Fruit fly (Drosophila melanogaster) whole organism, embryonic: ENCODE measurements around the gene VGlut.
A peak's percentile ranks its signal among the peaks of the same experiment; 100 is the strongest.

Experiments
- Atf6 ChIP-seq: fragments of 200-800 bp; sonication (Bioruptor generic); IDR thresholded peaks from 2 replicates; pipeline ENCODE4 v1.3.6; 2022; ENCODE audit warnings: missing biosample characterization, missing genetic modification characterization
- B-H1 ChIP-seq: fragments of 200-800 bp; sonication (Bioruptor generic); IDR thresholded peaks from 3 replicates; pipeline ENCODE4 v1.3.6; 2022; ENCODE audit warnings: missing biosample characterization, missing genetic modification characterization
- BEAF-32 ChIP-seq: fragments of 200-800 bp; sonication (Bioruptor generic); optimal IDR thresholded peaks from 3 replicates; lab custom pipeline; 2017; ENCODE audit warnings: missing biosample characterization, missing genetic modification characterization, mild to moderate bottlenecking, moderate library complexity, missing genetic modification reagents
- Bteb2 ChIP-seq: fragments of 200-800 bp; sonication (Bioruptor generic); optimal IDR thresholded peaks from 2 replicates; lab custom pipeline; 2016; ENCODE audit warnings: missing biosample characterization, missing genetic modification characterization
- CG10654 ChIP-seq: fragments of 200-800 bp; sonication (Bioruptor generic); optimal IDR thresholded peaks from 2 replicates; lab custom pipeline; 2016; ENCODE audit warnings: missing biosample characterization, missing genetic modification characterization
- CG11504 ChIP-seq: fragments of 200-800 bp; sonication (Bioruptor generic); optimal IDR thresholded peaks from 3 replicates; lab custom pipeline; 2019; ENCODE audit warnings: missing biosample characterization, mild to moderate bottlenecking, missing genetic modification characterization, moderate library complexity
- CG11723 ChIP-seq: fragments of 200-800 bp; sonication (Bioruptor generic); optimal IDR thresholded peaks from 2 replicates; lab custom pipeline; 2017; ENCODE audit warnings: missing biosample characterization, mild to moderate bottlenecking, missing genetic modification characterization
- CG13424 ChIP-seq: fragments of 200-800 bp; sonication (Bioruptor generic); optimal IDR thresholded peaks from 2 replicates; lab custom pipeline; 2019; ENCODE audit warnings: missing biosample characterization, mild to moderate bottlenecking, missing genetic modification characterization, moderate library complexity
- CG13894 ChIP-seq: fragments of 200-800 bp; sonication (Bioruptor generic); optimal IDR thresholded peaks from 3 replicates; lab custom pipeline; 2018; ENCODE audit warnings: missing biosample characterization, mild to moderate bottlenecking, missing genetic modification characterization, moderate library complexity
- CG17829 ChIP-seq: fragments of 200-800 bp; optimal IDR thresholded peaks from 2 replicates; lab custom pipeline; 2019; ENCODE audit warnings: missing biosample characterization, mild to moderate bottlenecking, missing genetic modification characterization, moderate library complexity
- CG2199 ChIP-seq: fragments of 200-800 bp; sonication (Bioruptor generic); IDR thresholded peaks from 3 replicates; pipeline ENCODE4 v1.3.6; 2022; ENCODE audit warnings: missing biosample characterization, missing genetic modification characterization
- CG2712 ChIP-seq: fragments of 200-800 bp; optimal IDR thresholded peaks from 3 replicates; lab custom pipeline; 2019; ENCODE audit warnings: missing biosample characterization, mild to moderate bottlenecking, missing genetic modification characterization, moderate library complexity
- CG33213 ChIP-seq: fragments of 200-800 bp; sonication (Bioruptor generic); optimal IDR thresholded peaks from 3 replicates; lab custom pipeline; 2016; ENCODE audit warnings: missing biosample characterization, missing genetic modification characterization
- CG6683 ChIP-seq: fragments of 200-800 bp; sonication (Bioruptor generic); optimal IDR thresholded peaks from 2 replicates; lab custom pipeline; 2017; ENCODE audit warnings: missing biosample characterization, mild to moderate bottlenecking, missing genetic modification characterization, missing genetic modification reagents
- CG7839 ChIP-seq: fragments of 200-800 bp; sonication (Bioruptor generic); optimal IDR thresholded peaks from 3 replicates; lab custom pipeline; 2018; ENCODE audit warnings: missing biosample characterization, mild to moderate bottlenecking, missing genetic modification characterization, moderate library complexity
- CG7987 ChIP-seq: fragments of 200-800 bp; sonication (Bioruptor generic); optimal IDR thresholded peaks from 2 replicates; lab custom pipeline; 2018; ENCODE audit warnings: missing biosample characterization, mild to moderate bottlenecking, missing genetic modification characterization, moderate library complexity
- CG8281 ChIP-seq: fragments of 200-800 bp; sonication (Bioruptor generic); optimal IDR thresholded peaks from 2 replicates; lab custom pipeline; 2018; ENCODE audit warnings: missing biosample characterization, mild to moderate bottlenecking, missing genetic modification characterization, moderate library complexity
- CG8765 ChIP-seq: fragments of 200-800 bp; sonication (Bioruptor generic); IDR thresholded peaks from 2 replicates; pipeline ENCODE4 v1.3.6; 2022; ENCODE audit warnings: missing biosample characterization, missing genetic modification characterization
- CG9876 ChIP-seq: fragments of 200-800 bp; sonication (Bioruptor generic); optimal IDR thresholded peaks from 2 replicates; lab custom pipeline; 2016; ENCODE audit warnings: missing biosample characterization, missing genetic modification characterization
- CkIIα-i1 ChIP-seq: fragments of 200-800 bp; sonication (Bioruptor generic); IDR thresholded peaks from 2 replicates; pipeline ENCODE4 v1.3.6; 2022; ENCODE audit warnings: missing biosample characterization, missing genetic modification characterization
- Doc2 ChIP-seq: fragments of 200-800 bp; sonication (Bioruptor generic); IDR thresholded peaks from 2 replicates; pipeline ENCODE4 v1.3.6; 2022; ENCODE audit warnings: missing biosample characterization, missing genetic modification characterization
- Fer2 ChIP-seq: fragments of 200-800 bp; sonication (Bioruptor generic); optimal IDR thresholded peaks from 2 replicates; lab custom pipeline; 2018; ENCODE audit warnings: missing biosample characterization, mild to moderate bottlenecking, missing genetic modification characterization, moderate library complexity
- HHEX ChIP-seq: fragments of 200-800 bp; sonication (Bioruptor generic); optimal IDR thresholded peaks from 3 replicates; lab custom pipeline; 2017; ENCODE audit warnings: missing biosample characterization, mild to moderate bottlenecking, missing genetic modification characterization, missing genetic modification reagents
- Hand ChIP-seq: fragments of 200-800 bp; sonication (Bioruptor generic); optimal IDR thresholded peaks from 2 replicates; lab custom pipeline; 2017; ENCODE audit warnings: mild to moderate bottlenecking, missing biosample characterization, missing genetic modification reagents, missing genetic modification characterization
- HmgD ChIP-seq: fragments of 200-800 bp; sonication (Bioruptor generic); optimal IDR thresholded peaks from 3 replicates; lab custom pipeline; 2016; ENCODE audit warnings: missing biosample characterization, missing genetic modification characterization
- Hmx ChIP-seq: fragments of 200-800 bp; sonication (Bioruptor generic); optimal IDR thresholded peaks from 2 replicates; lab custom pipeline; 2016; ENCODE audit warnings: missing biosample characterization, missing genetic modification characterization
- Hr3 ChIP-seq: fragments of 200-800 bp; sonication (Bioruptor generic); optimal IDR thresholded peaks from 3 replicates; lab custom pipeline; 2016; ENCODE audit warnings: missing biosample characterization, missing genetic modification characterization
- Hr51 ChIP-seq, 2 experiments: fragments of 200-800 bp; sonication (Bioruptor generic); optimal IDR thresholded peaks; 2 replicates in 1 of 2; 3 replicates in 1 of 2; lab custom pipeline; 2016 to 2018; ENCODE audit warnings: missing biosample characterization in 2 of 2, missing genetic modification characterization in 2 of 2, mild to moderate bottlenecking in 1 of 2, moderate library complexity in 1 of 2
- Meics ChIP-seq: fragments of 200-800 bp; sonication (Bioruptor generic); optimal IDR thresholded peaks from 2 replicates; lab custom pipeline; 2017; ENCODE audit warnings: missing biosample characterization, mild to moderate bottlenecking, missing genetic modification characterization
- Opbp ChIP-seq: fragments of 200-800 bp; sonication (Bioruptor generic); IDR thresholded peaks from 3 replicates; pipeline ENCODE4 v1.3.6; 2022; ENCODE audit warnings: missing biosample characterization, missing genetic modification characterization; ENCODE audit not compliant: partially characterized antibody
- TFAM ChIP-seq: fragments of 200-800 bp; sonication (Bioruptor generic); optimal IDR thresholded peaks from 2 replicates; lab custom pipeline; 2017; ENCODE audit warnings: missing biosample characterization, missing genetic modification characterization, inconsistent platforms
- Vsx1 ChIP-seq: fragments of 200-800 bp; sonication (Bioruptor generic); optimal IDR thresholded peaks from 2 replicates; lab custom pipeline; 2017; ENCODE audit warnings: missing biosample characterization, mild to moderate bottlenecking, missing genetic modification characterization, missing genetic modification reagents
- bab2 ChIP-seq: fragments of 200-800 bp; sonication (Bioruptor generic); optimal IDR thresholded peaks from 2 replicates; lab custom pipeline; 2016; ENCODE audit warnings: missing biosample characterization, missing genetic modification characterization
- bigmax ChIP-seq: fragments of 200-800 bp; sonication (Bioruptor generic); optimal IDR thresholded peaks from 2 replicates; lab custom pipeline; 2018; ENCODE audit warnings: missing biosample characterization, mild to moderate bottlenecking, missing genetic modification characterization
- cad ChIP-seq: fragments of >200 bp; optimal IDR thresholded peaks from 2 replicates; lab custom pipeline; 2017; ENCODE audit warnings: missing biosample characterization, missing genetic modification characterization
- caup ChIP-seq: fragments of 200-800 bp; sonication (Bioruptor generic); optimal IDR thresholded peaks from 3 replicates; lab custom pipeline; 2017; ENCODE audit warnings: missing biosample characterization, mild to moderate bottlenecking, missing genetic modification characterization, moderate library complexity; ENCODE audit not compliant: severe bottlenecking
- corto ChIP-seq: fragments of 200-800 bp; sonication (Bioruptor generic); optimal IDR thresholded peaks from 2 replicates; lab custom pipeline; 2016; ENCODE audit warnings: missing biosample characterization, mild to moderate bottlenecking, missing genetic modification characterization, moderate library complexity
- eyg ChIP-seq: fragments of 200-800 bp; sonication (Bioruptor generic); optimal IDR thresholded peaks from 3 replicates; lab custom pipeline; 2016; ENCODE audit warnings: missing biosample characterization, missing genetic modification characterization
- fd102C ChIP-seq: fragments of 200-800 bp; sonication (Bioruptor generic); optimal IDR thresholded peaks from 2 replicates; lab custom pipeline; 2018; ENCODE audit warnings: missing biosample characterization, mild to moderate bottlenecking, missing genetic modification characterization, moderate library complexity
- odd ChIP-seq: fragments of 200-800 bp; sonication (Bioruptor generic); optimal IDR thresholded peaks from 2 replicates; lab custom pipeline; 2017; ENCODE audit warnings: missing biosample characterization, mild to moderate bottlenecking, missing genetic modification characterization
- otp ChIP-seq: fragments of 200-800 bp; sonication (Bioruptor generic); IDR thresholded peaks from 3 replicates; pipeline ENCODE4, ENCODE4 v1.3.6; 2022; ENCODE audit warnings: missing biosample characterization, missing genetic modification characterization
- ro ChIP-seq: fragments of 200-800 bp; sonication (Bioruptor generic); IDR thresholded peaks from 2 replicates; pipeline ENCODE4 v1.3.6; 2022; ENCODE audit warnings: missing biosample characterization, missing genetic modification characterization
- scrt ChIP-seq: fragments of 200-800 bp; sonication (Bioruptor generic); optimal IDR thresholded peaks from 2 replicates; lab custom pipeline; 2018; ENCODE audit warnings: missing biosample characterization, mild to moderate bottlenecking, missing genetic modification characterization, moderate library complexity
- sens ChIP-seq: fragments of 200-800 bp; sonication (Bioruptor generic); peaks from one replicate; lab custom pipeline; 2016; ENCODE audit warnings: missing biosample characterization, missing genetic modification characterization
- sob ChIP-seq: fragments of 200-800 bp; sonication (Bioruptor generic); IDR thresholded peaks from 2 replicates; pipeline ENCODE4 v1.3.6; 2022; ENCODE audit warnings: missing biosample characterization, missing genetic modification characterization
- ssp ChIP-seq: fragments of 200-800 bp; sonication (Bioruptor generic); IDR thresholded peaks from 2 replicates; pipeline ENCODE4 v1.3.6; 2022; ENCODE audit warnings: missing biosample characterization, missing genetic modification characterization
- toy ChIP-seq: fragments of 200-800 bp; sonication (Bioruptor generic); IDR thresholded peaks from 2 replicates; pipeline ENCODE4 v1.3.6; 2022; ENCODE audit warnings: missing biosample characterization, missing genetic modification characterization
- trem ChIP-seq: fragments of 200-800 bp; optimal IDR thresholded peaks from 3 replicates; lab custom pipeline; 2019; ENCODE audit warnings: missing biosample characterization, mild to moderate bottlenecking, missing genetic modification characterization, moderate library complexity
- wek ChIP-seq: fragments of 200-800 bp; sonication (Bioruptor generic); optimal IDR thresholded peaks from 3 replicates; lab custom pipeline; 2018; ENCODE audit warnings: missing biosample characterization, mild to moderate bottlenecking, missing genetic modification characterization, moderate library complexity

VGlut gene

dm6 chr2L:2363626-2364147 is 36.4 kb upstream of the VGlut start (continued):
- TF ChIP-seq CG13894 (tag; lab: Kevin White, UChicago), result peak; percentile 62
- peak; percentile 91 for TF ChIP-seq scrt (GFP tag; lab: Kevin White, UChicago)
- peak; percentile 94 for TF ChIP-seq corto (GFP tag; lab: Kevin White, UChicago)
- no peak for TF ChIP-seq CkIIα-i1 (GFP tag; lab: Robert Waterston, UW)
- TF ChIP-seq HHEX (GFP tag; lab: Kevin White, UChicago), result peak; percentile 89
- peak; percentile 43 for TF ChIP-seq wek
- TF ChIP-seq CG8281 (tag; lab: Kevin White, UChicago), result peak; percentile 75
- TF ChIP-seq Bteb2 (GFP tag; lab: Kevin White, UChicago), result peak; percentile 76
- TF ChIP-seq Doc2 (GFP tag; lab: Robert Waterston, UW), result no peak
- TF ChIP-seq CG11723 (GFP tag; lab: Kevin White, UChicago), result peak; percentile 81
- TF ChIP-seq HmgD (GFP tag; lab: Kevin White, UChicago), result no peak
- TF ChIP-seq Hmx (GFP tag; lab: Kevin White, UChicago), result peak; percentile 70
- TF ChIP-seq CG17829 (tag; lab: Kevin White, UChicago), result peak; percentile 93
- TF ChIP-seq CG9876 (GFP tag; lab: Kevin White, UChicago), result peak; percentile 34
- peak; percentile 64 for TF ChIP-seq bab2
- peak; percentile 91 for TF ChIP-seq Meics (GFP tag; lab: Kevin White, UChicago)
- TF ChIP-seq CG8765, result peak; percentile 13; the same call in 1 of the 2 replicates
- peak; percentile 84 for TF ChIP-seq Fer2 (tag; lab: Kevin White, UChicago)
- TF ChIP-seq toy (GFP tag; lab: Robert Waterston, UW), result peak; percentile 69; the same call in 1 of the 2 replicates
- peak; percentile 85 for TF ChIP-seq caup (GFP tag; lab: Kevin White, UChicago)
- TF ChIP-seq CG7839, result peak; percentile 95
- TF ChIP-seq CG7987, result peak; percentile 70
- peak; percentile 95 for TF ChIP-seq sens (GFP tag; lab: Kevin White, UChicago)
- peak; percentile 84 for TF ChIP-seq odd
- TF ChIP-seq CG33213, result no peak
- TF ChIP-seq trem (tag; lab: Kevin White, UChicago), result peak; percentile 88
- TF ChIP-seq CG6683, result peak; percentile 80
- TF ChIP-seq cad (GFP tag; lab: Kevin White, UChicago), result no peak
- peak; percentile 71 for TF ChIP-seq B-H1 (GFP tag; lab: Robert Waterston, UW)
- peak; percentile 85 for TF ChIP-seq sob (GFP tag; lab: Robert Waterston, UW)
- no peak for TF ChIP-seq BEAF-32 (GFP tag; lab: Kevin White, UChicago)
- peak; percentile 94 for TF ChIP-seq CG13424 (tag; lab: Kevin White, UChicago)
- TF ChIP-seq CG2199 (GFP tag; lab: Robert Waterston, UW), result peak; percentile 85
- TF ChIP-seq eyg (GFP tag; lab: Kevin White, UChicago), result peak; percentile 33
- peak; percentile 94 for TF ChIP-seq CG11504
- no peak for TF ChIP-seq fd102C
- TF ChIP-seq Hand (GFP tag; lab: Kevin White, UChicago), result peak; percentile 79
- TF ChIP-seq Hr3 (GFP tag; lab: Kevin White, UChicago), result peak; percentile 55
- no peak for TF ChIP-seq Opbp (GFP tag; lab: Robert Waterston, UW)
- peak; percentile 17; the same call in 1 of the 2 replicates for TF ChIP-seq ssp
- TF ChIP-seq CG2712, result peak; percentile 94
- TF ChIP-seq CG10654 (GFP tag; lab: Kevin White, UChicago), result peak; percentile 73
- TF ChIP-seq Hr51 (GFP tag; optimal IDR thresholded peaks at IDR 0.05; lab: Kevin White, UChicago), result peak; percentile 52 to 94
- peak; percentile 80 for TF ChIP-seq Vsx1 (GFP tag; lab: Kevin White, UChicago)
- peak; percentile 52; the same call in 1 of the 2 replicates for TF ChIP-seq ro (GFP tag; lab: Robert Waterston, UW)
- TF ChIP-seq otp (GFP tag; lab: Robert Waterston, UW), result peak; percentile 89; the same call in 2 of the 3 replicates
- peak; percentile 60 for TF ChIP-seq TFAM (GFP tag; lab: Kevin White, UChicago)
- TF ChIP-seq Atf6 (GFP tag; lab: Robert Waterston, UW), result peak; percentile 84
- peak; percentile 16 for TF ChIP-seq bigmax (GFP tag; lab: Kevin White, UChicago)
